Worm (Caenorhabditis elegans): ENCODE results near the gene F53H4.6.

F53H4.6 gene

DNA sequence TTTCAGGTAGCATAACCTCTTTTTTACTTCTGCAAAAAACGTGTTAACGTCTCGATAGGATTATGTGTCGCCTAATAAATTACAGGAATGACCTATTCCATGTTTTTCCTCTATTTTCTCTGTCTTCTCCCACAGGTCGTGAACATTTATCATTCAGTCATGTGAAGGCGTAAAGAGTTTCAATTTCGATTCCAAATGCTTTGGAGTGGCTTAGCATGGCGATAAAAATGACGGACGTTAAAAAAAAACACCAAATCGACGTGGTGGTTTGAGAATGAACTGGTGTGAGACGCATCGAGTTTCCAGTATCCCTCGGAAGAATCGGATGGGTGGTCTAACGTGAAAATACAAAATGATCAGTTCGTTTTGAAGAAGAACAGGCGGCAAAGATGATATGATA, 9.2 kb upstream of the F53H4.6 start:
- no peak for TF ChIP-seq tab-1 (GFP tag; IDR thresholded peaks at IDR 0.05)
- no peak for TF ChIP-seq flt-1 (GFP tag; IDR thresholded peaks at IDR 0.05)
- no peak for TF ChIP-seq ref-1 (GFP tag; conservative IDR thresholded peaks at IDR 0.05)
- TF ChIP-seq T22C8.4 (GFP tag; IDR thresholded peaks at IDR 0.05) = no peak
- TF ChIP-seq ztf-29 (GFP tag; IDR thresholded peaks at IDR 0.05) = no peak
- TF ChIP-seq ztf-23 (GFP tag; IDR thresholded peaks at IDR 0.05) = no peak
- TF ChIP-seq klf-2 (GFP tag; conservative IDR thresholded peaks at IDR 0.05) = no peak
- TF ChIP-seq cog-1 (tag; optimal IDR thresholded peaks at IDR 0.05) = no peak
- no peak for TF ChIP-seq med-1 (GFP tag; optimal IDR thresholded peaks at IDR 0.05; ENCODE audit: insufficient read depth)

DNA sequence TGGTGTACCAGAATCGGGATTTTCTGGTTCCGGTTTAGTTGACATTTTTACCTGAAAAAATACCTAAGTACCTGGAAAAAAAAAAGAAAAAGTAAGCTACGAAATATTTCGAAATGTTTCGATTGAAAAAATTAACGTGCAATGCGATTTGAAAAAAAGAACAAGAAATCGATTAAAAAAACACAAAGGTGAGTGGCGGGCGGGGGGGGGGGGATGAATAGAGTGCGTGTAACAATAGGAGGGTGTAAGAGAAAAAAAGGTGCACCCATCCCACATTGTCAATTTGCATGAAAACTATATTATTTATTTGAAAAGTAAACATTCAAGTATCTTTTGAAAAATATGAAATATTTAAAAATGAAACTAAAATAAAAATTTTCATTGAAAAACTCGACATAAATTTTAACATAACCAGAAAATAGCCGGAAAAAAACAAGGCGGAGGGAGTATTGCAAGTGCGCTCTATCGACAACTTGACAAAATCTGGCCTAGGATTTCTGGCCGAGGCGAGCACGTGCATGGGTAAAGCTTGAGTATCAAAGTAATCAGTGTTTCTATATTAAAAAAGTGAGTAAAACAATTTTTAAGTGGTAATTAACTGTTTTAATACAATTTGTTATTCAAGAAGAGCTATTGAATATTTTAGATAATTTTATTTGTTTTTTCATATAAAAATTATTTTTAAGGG, 5.6 kb upstream of the F53H4.6 start, which contains the start of the genes csb-1 and F53H4.4:
Gene csb-1 (minus strand): TSS at position 51 of the 688 bp plus-strand sequence.
Gene F53H4.4 (plus strand): TSS at position 520 of the 688 bp plus-strand sequence.
- TF ChIP-seq cog-1 (tag; optimal IDR thresholded peaks at IDR 0.05) (peak; percentile 18), tab-1 (GFP tag; IDR thresholded peaks at IDR 0.05) (no peak)

DNA sequence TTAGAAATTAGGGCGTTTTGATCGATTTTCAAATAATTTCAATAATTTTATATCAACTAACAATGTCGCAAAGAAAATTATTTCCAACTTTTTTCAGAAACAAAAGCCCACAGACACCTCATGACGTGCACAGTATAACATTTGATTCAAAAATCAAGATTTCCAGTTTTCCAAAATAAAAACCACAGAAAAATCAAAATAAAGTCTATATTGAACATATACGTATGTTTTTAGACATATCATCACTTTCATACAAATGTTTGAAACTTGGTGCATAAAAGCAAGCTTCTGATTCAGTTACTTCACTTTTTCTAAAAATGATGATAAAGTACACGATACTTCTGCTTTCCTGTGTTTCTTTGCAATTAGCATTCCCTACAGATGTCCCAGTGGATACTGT, 3.6 kb downstream of the F53H4.6 start, which contains the start of gene F53H4.2:
Gene F53H4.2 (plus strand): TSS at position 301 of the 400 bp plus-strand sequence.
- TF ChIP-seq ref-1 (GFP tag; conservative IDR thresholded peaks at IDR 0.05) (no peak), T22C8.4 (GFP tag; IDR thresholded peaks at IDR 0.05) (no peak), cog-1 (tag; optimal IDR thresholded peaks at IDR 0.05) (no peak), ztf-23 (GFP tag; IDR thresholded peaks at IDR 0.05) (no peak), flt-1 (GFP tag; IDR thresholded peaks at IDR 0.05) (no peak), ztf-29 (GFP tag; IDR thresholded peaks at IDR 0.05) (no peak), tab-1 (GFP tag; IDR thresholded peaks at IDR 0.05) (no peak), med-1 (GFP tag; optimal IDR thresholded peaks at IDR 0.05; ENCODE audit: insufficient read depth) (no peak), klf-2 (GFP tag; conservative IDR thresholded peaks at IDR 0.05) (no peak)

DNA sequence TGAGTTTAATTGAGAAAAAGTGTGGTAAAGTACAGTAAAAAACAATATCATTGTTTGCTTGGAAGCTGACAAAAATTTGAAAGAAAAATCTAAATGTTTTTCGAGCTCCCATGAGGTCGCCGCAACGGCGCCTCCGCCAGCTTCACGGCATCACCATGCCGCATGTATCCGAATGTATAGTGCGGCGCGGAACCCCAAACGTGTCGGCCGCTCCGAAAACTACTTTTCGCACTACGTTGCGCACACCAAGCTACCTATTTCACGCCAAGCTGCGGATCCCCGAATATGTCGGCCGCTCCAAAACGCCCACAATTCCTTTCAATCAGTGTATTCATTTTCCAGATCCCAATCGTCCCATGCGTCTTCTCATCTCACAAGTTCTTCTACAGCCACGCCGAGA, 9.4 kb downstream of the F53H4.6 start:
- no peak for TF ChIP-seq tab-1 (GFP tag; IDR thresholded peaks at IDR 0.05)
- no peak for TF ChIP-seq med-1 (GFP tag; optimal IDR thresholded peaks at IDR 0.05; ENCODE audit: insufficient read depth)
- no peak for TF ChIP-seq ztf-23 (GFP tag; IDR thresholded peaks at IDR 0.05)
- no peak for TF ChIP-seq T22C8.4 (GFP tag; IDR thresholded peaks at IDR 0.05)
- no peak for TF ChIP-seq ztf-29 (GFP tag; IDR thresholded peaks at IDR 0.05)
- TF ChIP-seq ref-1 (GFP tag; conservative IDR thresholded peaks at IDR 0.05) = no peak
- TF ChIP-seq flt-1 (GFP tag; IDR thresholded peaks at IDR 0.05) = no peak
- TF ChIP-seq cog-1 (tag; optimal IDR thresholded peaks at IDR 0.05) = no peak
- no peak for TF ChIP-seq klf-2 (GFP tag; conservative IDR thresholded peaks at IDR 0.05)

DNA sequence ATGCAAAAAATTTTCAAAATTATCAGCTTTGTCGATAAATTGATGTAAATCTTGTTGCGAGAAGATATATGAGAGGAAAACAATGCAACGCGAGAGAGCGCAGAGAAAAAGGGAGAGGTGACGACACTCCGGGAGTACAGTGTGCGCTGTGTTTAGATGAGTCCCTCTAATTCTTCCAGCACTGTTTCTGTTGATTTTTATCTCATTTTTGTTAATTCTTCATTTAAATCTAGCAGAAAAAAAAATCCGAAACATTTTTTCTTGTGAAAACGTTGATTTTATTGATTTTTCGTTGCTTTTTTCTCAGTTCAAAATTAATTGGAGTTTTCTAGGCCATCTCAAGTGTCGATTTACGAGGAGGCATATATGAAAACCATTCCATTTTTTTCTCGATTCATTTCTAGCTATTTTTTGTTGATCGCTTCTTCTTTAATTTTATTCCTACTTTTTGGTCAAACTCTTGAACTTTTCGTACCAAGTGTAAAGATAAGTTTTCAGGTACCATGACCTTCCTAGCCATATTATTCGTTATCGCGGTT, 10.9 kb downstream of the F53H4.6 start, which contains the start of gene acl-1:
Gene acl-1 (plus strand): TSS at position 489 of the 539 bp plus-strand sequence.
- TF ChIP-seq tab-1 (GFP tag; IDR thresholded peaks at IDR 0.05) (no peak), med-1 (GFP tag; optimal IDR thresholded peaks at IDR 0.05; ENCODE audit: insufficient read depth) (no peak), cog-1 (tag; optimal IDR thresholded peaks at IDR 0.05) (peak; percentile 55), klf-2 (GFP tag; conservative IDR thresholded peaks at IDR 0.05) (no peak), ztf-23 (GFP tag; IDR thresholded peaks at IDR 0.05) (no peak), flt-1 (GFP tag; IDR thresholded peaks at IDR 0.05) (no peak), ztf-29 (GFP tag; IDR thresholded peaks at IDR 0.05) (no peak), T22C8.4 (GFP tag; IDR thresholded peaks at IDR 0.05) (0 out of 2 replicates have a peak, but pooled peaks have one; percentile 8)

DNA sequence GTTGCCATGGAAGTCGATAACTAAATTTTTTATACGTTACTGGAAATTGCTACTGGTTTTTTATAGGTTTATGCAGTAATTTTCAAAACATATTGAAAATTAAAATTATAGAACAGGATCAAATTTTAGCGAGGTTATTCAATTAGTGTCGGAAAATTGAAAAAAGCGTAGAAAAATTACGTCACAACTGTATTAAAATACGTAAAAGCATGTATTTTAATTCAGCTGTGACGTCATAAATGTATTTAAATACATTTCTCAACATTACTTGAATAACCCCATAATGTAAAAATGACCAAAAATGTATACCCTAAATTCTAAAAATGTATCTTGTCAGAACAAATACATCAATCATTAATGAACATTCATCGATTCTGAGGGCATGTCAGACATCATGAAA, 11.5 kb downstream of the F53H4.6 start:
- no peak for TF ChIP-seq T22C8.4 (GFP tag; IDR thresholded peaks at IDR 0.05)

DNA sequence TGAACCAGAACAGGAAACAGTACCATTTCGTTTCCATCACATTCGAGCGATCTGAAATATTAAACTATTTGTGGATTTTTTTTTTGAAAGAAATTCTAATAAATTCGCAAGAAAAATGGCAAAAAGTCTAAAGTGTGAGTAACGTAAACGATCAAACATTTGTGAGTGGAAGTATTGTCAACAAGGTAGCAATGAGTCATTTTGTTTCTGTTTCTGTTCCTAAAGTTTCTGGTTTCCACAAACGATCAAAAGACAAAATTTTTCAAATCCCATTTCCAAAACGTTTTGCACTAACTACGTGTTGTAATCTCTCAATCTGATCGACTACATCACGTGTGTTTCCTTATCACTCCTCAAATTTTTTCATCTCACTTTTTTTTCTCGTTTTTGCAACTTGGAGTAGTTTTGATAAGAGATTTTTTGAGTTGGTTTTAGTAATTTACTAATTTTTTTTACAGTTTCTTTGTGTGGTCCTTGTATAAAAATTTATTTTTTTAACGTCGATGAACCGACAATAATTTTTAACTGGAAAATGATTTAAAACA, 12.8 kb downstream of the F53H4.6 start, which contains the start of gene F59F4.3:
Gene F59F4.3 (minus strand): TSS at position 51 of the 545 bp plus-strand sequence.
- TF ChIP-seq med-1 (GFP tag; optimal IDR thresholded peaks at IDR 0.05; ENCODE audit: insufficient read depth) (no peak), ztf-23 (GFP tag; IDR thresholded peaks at IDR 0.05) (no peak), T22C8.4 (GFP tag; IDR thresholded peaks at IDR 0.05) (no peak), ref-1 (GFP tag; conservative IDR thresholded peaks at IDR 0.05) (no peak), tab-1 (GFP tag; IDR thresholded peaks at IDR 0.05) (no peak), flt-1 (GFP tag; IDR thresholded peaks at IDR 0.05) (no peak), ztf-29 (GFP tag; IDR thresholded peaks at IDR 0.05) (no peak), cog-1 (tag; optimal IDR thresholded peaks at IDR 0.05) (no peak), klf-2 (GFP tag; conservative IDR thresholded peaks at IDR 0.05) (no peak)

DNA sequence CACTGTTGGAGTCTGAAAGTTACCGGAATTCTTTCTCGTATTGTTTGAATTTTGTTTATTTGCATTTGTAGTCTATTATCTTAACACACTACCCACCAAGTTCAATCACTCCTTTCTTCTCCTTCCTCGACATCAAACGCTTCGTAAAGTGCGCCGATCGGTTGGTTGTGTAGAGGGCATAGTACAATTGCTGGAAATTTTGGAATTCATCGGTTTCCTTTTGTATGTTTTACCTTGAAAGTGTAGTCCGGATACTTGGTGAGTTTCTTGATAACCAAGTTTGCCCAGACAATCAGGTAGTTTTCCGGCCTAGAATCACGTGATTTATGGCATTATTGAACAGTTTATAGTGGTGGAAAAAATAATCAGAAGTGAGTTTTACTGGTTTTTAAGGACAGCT, 13.9 kb downstream of the F53H4.6 start:
- no peak for TF ChIP-seq med-1 (GFP tag; optimal IDR thresholded peaks at IDR 0.05; ENCODE audit: insufficient read depth)
- no peak for TF ChIP-seq ref-1 (GFP tag; conservative IDR thresholded peaks at IDR 0.05)
- TF ChIP-seq ztf-29 (GFP tag; IDR thresholded peaks at IDR 0.05) = no peak
- TF ChIP-seq cog-1 (tag; optimal IDR thresholded peaks at IDR 0.05) = no peak
- no peak for TF ChIP-seq T22C8.4 (GFP tag; IDR thresholded peaks at IDR 0.05)
- no peak for TF ChIP-seq klf-2 (GFP tag; conservative IDR thresholded peaks at IDR 0.05)
- no peak for TF ChIP-seq ztf-23 (GFP tag; IDR thresholded peaks at IDR 0.05)
- no peak for TF ChIP-seq flt-1 (GFP tag; IDR thresholded peaks at IDR 0.05)
- no peak for TF ChIP-seq tab-1 (GFP tag; IDR thresholded peaks at IDR 0.05)

DNA sequence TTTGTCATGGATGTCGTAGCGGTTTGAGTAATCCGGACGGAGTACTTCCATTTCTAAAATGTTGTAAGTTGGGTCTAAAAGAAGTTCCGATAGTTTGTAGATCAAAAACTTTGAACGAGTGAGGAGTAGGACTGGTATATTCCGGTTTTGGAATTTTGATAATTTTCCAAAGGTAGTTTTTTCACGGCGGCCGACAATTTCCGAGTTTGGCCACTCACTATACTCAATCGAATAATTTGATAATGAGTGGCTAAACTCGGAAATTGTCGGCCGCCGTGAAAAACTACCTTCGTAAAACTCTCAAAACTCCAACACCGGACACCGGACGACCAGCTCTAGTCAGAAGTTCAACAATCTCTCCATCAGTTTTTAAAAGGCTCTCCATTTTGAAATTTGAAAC, 16.1 kb downstream of the F53H4.6 start:
- TF ChIP-seq cog-1 (tag; optimal IDR thresholded peaks at IDR 0.05) = no peak

DNA sequence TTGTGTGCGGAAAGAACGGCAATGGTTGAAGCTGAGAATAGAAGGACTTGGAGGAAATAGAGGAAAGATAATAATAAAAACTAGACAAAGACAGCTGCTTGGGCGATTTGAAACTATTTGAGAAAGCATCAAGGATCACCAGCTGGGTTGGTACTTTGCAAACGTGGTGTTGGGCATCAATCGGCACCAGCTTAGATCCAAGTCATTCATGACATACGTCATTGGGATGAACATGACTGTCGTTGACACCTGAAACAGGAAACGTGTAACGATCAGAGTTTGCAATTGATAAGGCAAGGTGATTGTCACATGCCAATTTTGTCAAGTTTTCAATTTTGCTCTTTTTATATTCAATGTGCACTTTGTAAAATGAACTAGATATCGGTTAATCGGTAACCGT, 17.9 kb downstream of the F53H4.6 start:
- no peak for TF ChIP-seq tab-1 (GFP tag; IDR thresholded peaks at IDR 0.05)
- no peak for TF ChIP-seq klf-2 (GFP tag; conservative IDR thresholded peaks at IDR 0.05)
- no peak for TF ChIP-seq ref-1 (GFP tag; conservative IDR thresholded peaks at IDR 0.05)
- no peak for TF ChIP-seq med-1 (GFP tag; optimal IDR thresholded peaks at IDR 0.05; ENCODE audit: insufficient read depth)
- TF ChIP-seq ztf-29 (GFP tag; IDR thresholded peaks at IDR 0.05) = no peak
- no peak for TF ChIP-seq cog-1 (tag; optimal IDR thresholded peaks at IDR 0.05)
- no peak for TF ChIP-seq flt-1 (GFP tag; IDR thresholded peaks at IDR 0.05)
- TF ChIP-seq ztf-23 (GFP tag; IDR thresholded peaks at IDR 0.05) = no peak
- TF ChIP-seq T22C8.4 (GFP tag; IDR thresholded peaks at IDR 0.05) = no peak

Data from whole organism, midembryonic.